Fruit fly (Drosophila melanogaster) whole organism, pupa: ENCODE data around the gene CG17078.

ENCODE experiments used
- CG10348 ChIP-seq: fragments of 200-800 bp; sonication (Bioruptor generic); IDR thresholded peaks from 2 replicates; pipeline ENCODE4 v1.3.6; 2022; ENCODE audit warnings: missing biosample characterization, missing genetic modification characterization
- CG12605 ChIP-seq: fragments of 200-800 bp; sonication (Bioruptor generic); IDR thresholded peaks from 2 replicates; pipeline ENCODE4 v1.3.6; 2022; ENCODE audit warnings: missing biosample characterization, missing genetic modification characterization
- CG13204 ChIP-seq: fragments of 200-800 bp; sonication (Bioruptor generic); optimal IDR thresholded peaks from 2 replicates; lab custom pipeline; 2018; ENCODE audit warnings: missing biosample characterization, mild to moderate bottlenecking, missing genetic modification characterization, moderate library complexity
- CG14655 ChIP-seq: fragments of 200-800 bp; sonication (Bioruptor generic); optimal IDR thresholded peaks from 3 replicates; lab custom pipeline; 2017; ENCODE audit warnings: mild to moderate bottlenecking, missing biosample characterization, missing genetic modification reagents, missing genetic modification characterization
- CG15710 ChIP-seq: fragments of 200-800 bp; sonication (Bioruptor generic); optimal IDR thresholded peaks from 2 replicates; lab custom pipeline; 2018; ENCODE audit warnings: missing biosample characterization, mild to moderate bottlenecking, missing genetic modification characterization, moderate library complexity
- CG17806 ChIP-seq: fragments of 200-800 bp; sonication (Bioruptor generic); optimal IDR thresholded peaks from 2 replicates; lab custom pipeline; 2018; ENCODE audit warnings: missing biosample characterization, mild to moderate bottlenecking, missing genetic modification characterization, moderate library complexity
- CG32121 ChIP-seq: fragments of 200-800 bp; sonication (Bioruptor generic); IDR thresholded peaks from 2 replicates; pipeline ENCODE4 v1.3.6; 2022; ENCODE audit warnings: missing biosample characterization, missing genetic modification characterization
- CG34367 ChIP-seq: fragments of 200-800 bp; sonication (Bioruptor generic); optimal IDR thresholded peaks from 2 replicates; lab custom pipeline; 2018; ENCODE audit warnings: missing biosample characterization, mild to moderate bottlenecking, missing genetic modification characterization
- CG4496 ChIP-seq: fragments of 200-800 bp; sonication (Bioruptor generic); IDR thresholded peaks from 3 replicates; pipeline ENCODE4 v1.3.6; 2022; ENCODE audit warnings: missing biosample characterization, missing genetic modification characterization
- CG8159 ChIP-seq: fragments of 200-800 bp; sonication (Bioruptor generic); optimal IDR thresholded peaks from 3 replicates; lab custom pipeline; 2018; ENCODE audit warnings: missing biosample characterization, mild to moderate bottlenecking, missing genetic modification characterization, moderate library complexity
- CG8301 ChIP-seq: fragments of 200-800 bp; sonication (Bioruptor generic); optimal IDR thresholded peaks from 2 replicates; lab custom pipeline; 2018; ENCODE audit warnings: missing biosample characterization, mild to moderate bottlenecking, missing genetic modification characterization
- CG9948 ChIP-seq: fragments of 200-800 bp; sonication (Bioruptor generic); optimal IDR thresholded peaks from 2 replicates; lab custom pipeline; 2018; ENCODE audit warnings: missing biosample characterization, mild to moderate bottlenecking, missing genetic modification characterization, moderate library complexity
- D1 ChIP-seq: fragments of 200-800 bp; sonication (Bioruptor generic); optimal IDR thresholded peaks from 2 replicates; lab custom pipeline; 2018; ENCODE audit warnings: missing biosample characterization, mild to moderate bottlenecking, missing genetic modification characterization, moderate library complexity
- EcR ChIP-seq: fragments of 200-800 bp; sonication (Bioruptor generic); optimal IDR thresholded peaks from 3 replicates; lab custom pipeline; 2019; ENCODE audit warnings: missing biosample characterization, missing genetic modification characterization, mild to moderate bottlenecking, moderate library complexity, missing genetic modification reagents
- Ets98B ChIP-seq: fragments of 200-800 bp; sonication (Bioruptor generic); IDR thresholded peaks from 2 replicates; pipeline ENCODE4 v1.3.6; 2022; ENCODE audit warnings: missing biosample characterization, missing genetic modification characterization
- Pif1A ChIP-seq: fragments of 200-800 bp; sonication (Bioruptor generic); optimal IDR thresholded peaks from 3 replicates; lab custom pipeline; 2016; ENCODE audit warnings: missing biosample characterization, missing genetic modification characterization
- Pif1B ChIP-seq: fragments of 200-800 bp; sonication (Bioruptor generic); optimal IDR thresholded peaks from 3 replicates; lab custom pipeline; 2016; ENCODE audit warnings: missing biosample characterization, missing genetic modification characterization
- Snoo ChIP-seq: fragments of 200-800 bp; sonication (Bioruptor generic); optimal IDR thresholded peaks from 3 replicates; lab custom pipeline; 2017; ENCODE audit warnings: missing biosample characterization, mild to moderate bottlenecking, missing genetic modification characterization, inconsistent platforms
- fd96Ca ChIP-seq: fragments of 200-800 bp; sonication (Bioruptor generic); IDR thresholded peaks from 3 replicates; pipeline ENCODE4 v1.3.6; 2022; ENCODE audit warnings: missing biosample characterization, missing genetic modification characterization
- gl ChIP-seq: fragments of 200-800 bp; sonication (Bioruptor generic); optimal IDR thresholded peaks from 2 replicates; lab custom pipeline; 2018; ENCODE audit warnings: missing biosample characterization, mild to moderate bottlenecking, missing genetic modification characterization
- rn ChIP-seq: fragments of 200-800 bp; sonication (Bioruptor generic); IDR thresholded peaks from 2 replicates; pipeline ENCODE4 v1.3.6; 2022; ENCODE audit warnings: missing biosample characterization, missing genetic modification characterization

CG17078 gene

DNA sequence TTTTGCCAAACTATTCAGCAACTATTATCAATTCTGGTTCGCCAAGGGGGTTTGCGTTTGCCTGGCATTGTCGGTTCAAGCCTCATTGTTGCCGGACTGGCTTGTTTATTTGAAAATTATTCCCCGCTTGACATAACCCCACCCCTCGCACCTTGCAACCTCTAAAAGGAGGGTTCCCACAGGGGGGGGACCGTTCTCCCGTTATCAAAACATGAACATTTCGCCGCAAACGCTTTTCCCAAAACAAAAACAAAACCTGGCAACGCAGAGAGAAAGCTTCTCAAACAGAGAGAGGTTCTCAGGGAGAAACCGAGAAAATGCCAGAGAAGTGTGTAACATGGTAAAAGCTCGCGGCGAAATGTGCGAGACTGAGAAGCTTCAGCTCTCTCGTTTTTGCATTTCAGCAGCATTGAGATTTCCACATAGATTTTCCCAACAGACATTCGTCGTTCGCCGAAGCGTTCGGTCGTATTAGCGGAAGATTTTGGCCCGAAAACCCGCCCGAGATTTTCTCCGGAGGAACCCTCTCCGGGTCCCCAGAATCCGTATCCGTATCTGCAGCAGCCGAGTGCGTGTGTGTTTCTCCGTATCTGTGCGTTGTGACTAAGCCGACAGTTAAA, 31.9 kb upstream of the CG17078 start:
- peak; percentile 55; the same call in 2 of the 3 replicates for TF ChIP-seq CG4496 (GFP tag; lab: Robert Waterston, UW)
- no peak for TF ChIP-seq Pif1A (GFP tag; lab: Kevin White, UChicago)
- no peak for TF ChIP-seq EcR (GFP tag; lab: Kevin White, UChicago)
- TF ChIP-seq fd96Ca: 0 out of 3 replicates have a peak, but pooled peaks have one; percentile 14
- TF ChIP-seq CG14655 (GFP tag; lab: Kevin White, UChicago): no peak
- no peak; the same call in 1 of the 2 replicates for TF ChIP-seq CG32121 (GFP tag; lab: Robert Waterston, UW)
- no peak for TF ChIP-seq CG34367
- TF ChIP-seq CG9948: no peak
- TF ChIP-seq CG15710: no peak
- TF ChIP-seq CG8301: no peak
- peak; percentile 50 for TF ChIP-seq Ets98B (GFP tag; lab: Robert Waterston, UW)
- no peak for TF ChIP-seq rn
- TF ChIP-seq Snoo (tag; lab: Kevin White, UChicago): no peak
- TF ChIP-seq CG10348 (GFP tag; lab: Robert Waterston, UW): no peak
- TF ChIP-seq D1 (tag; lab: Kevin White, UChicago): no peak
- TF ChIP-seq CG13204 (GFP tag; lab: Kevin White, UChicago): no peak
- no peak for TF ChIP-seq CG17806
- TF ChIP-seq CG8159: no peak
- TF ChIP-seq CG12605 (GFP tag; lab: Robert Waterston, UW): 0 out of 2 replicates have a peak, but pooled peaks have one; percentile 35
- TF ChIP-seq Pif1B (GFP tag; lab: Kevin White, UChicago): no peak
- no peak for TF ChIP-seq gl (tag; lab: Kevin White, UChicago)

DNA sequence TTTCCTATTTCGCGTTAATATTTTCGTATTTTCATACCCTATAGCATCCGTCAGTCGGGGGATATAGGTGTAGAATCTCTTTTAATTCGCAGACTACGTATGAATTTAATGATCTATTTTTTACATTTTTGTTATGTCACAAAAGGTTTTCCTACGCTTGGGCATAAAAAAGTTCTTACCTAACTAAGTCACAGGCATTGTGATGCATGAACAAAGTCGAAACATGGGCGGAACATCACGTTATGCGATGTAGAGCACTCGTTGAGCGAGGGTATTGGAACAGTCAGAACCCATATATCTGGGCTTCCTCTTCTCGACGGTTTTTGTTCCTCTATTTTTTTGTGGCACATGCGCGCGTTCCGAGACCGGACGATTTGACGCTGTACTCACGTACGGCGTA, 31.1 kb upstream of the CG17078 start:
- TF ChIP-seq gl (tag; lab: Kevin White, UChicago) (no peak), D1 (tag; lab: Kevin White, UChicago) (no peak), CG10348 (GFP tag; lab: Robert Waterston, UW) (no peak), CG32121 (GFP tag; lab: Robert Waterston, UW) (no peak), CG4496 (GFP tag; lab: Robert Waterston, UW) (no peak), fd96Ca (no peak), CG12605 (GFP tag; lab: Robert Waterston, UW) (no peak), CG8301 (no peak), CG13204 (GFP tag; lab: Kevin White, UChicago) (no peak), CG9948 (no peak), CG8159 (no peak), Pif1B (GFP tag; lab: Kevin White, UChicago) (no peak), CG17806 (no peak), rn (no peak), Pif1A (GFP tag; lab: Kevin White, UChicago) (no peak), CG14655 (GFP tag; lab: Kevin White, UChicago) (no peak)
- TF ChIP-seq, all 21 proteins: peak for 0

DNA sequence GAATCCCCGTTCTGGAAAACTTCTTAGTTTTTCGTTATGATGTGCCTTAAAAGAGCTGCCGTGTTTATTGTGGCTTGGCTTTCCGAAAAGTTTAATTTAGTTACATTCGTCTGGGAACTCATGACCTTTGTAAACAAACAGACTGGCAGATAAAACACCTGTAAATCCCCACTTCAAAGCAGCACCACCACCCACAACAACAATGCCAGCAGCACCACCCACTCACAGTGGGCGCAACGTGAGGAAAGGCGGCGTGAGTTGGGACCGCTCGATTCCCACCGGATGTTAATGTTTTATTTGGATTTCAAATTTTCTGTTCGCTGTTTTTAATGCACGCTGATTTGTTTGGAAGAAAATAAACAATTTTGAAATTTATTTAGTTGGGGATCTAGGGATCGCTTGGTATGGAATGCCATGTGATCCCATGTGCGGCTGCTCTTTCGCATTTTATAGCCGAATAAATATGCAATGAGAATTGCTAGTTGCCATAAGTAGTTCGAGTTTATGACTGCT, 30.2 kb upstream of the CG17078 start:
- no peak for TF ChIP-seq CG13204 (GFP tag; lab: Kevin White, UChicago)

DNA sequence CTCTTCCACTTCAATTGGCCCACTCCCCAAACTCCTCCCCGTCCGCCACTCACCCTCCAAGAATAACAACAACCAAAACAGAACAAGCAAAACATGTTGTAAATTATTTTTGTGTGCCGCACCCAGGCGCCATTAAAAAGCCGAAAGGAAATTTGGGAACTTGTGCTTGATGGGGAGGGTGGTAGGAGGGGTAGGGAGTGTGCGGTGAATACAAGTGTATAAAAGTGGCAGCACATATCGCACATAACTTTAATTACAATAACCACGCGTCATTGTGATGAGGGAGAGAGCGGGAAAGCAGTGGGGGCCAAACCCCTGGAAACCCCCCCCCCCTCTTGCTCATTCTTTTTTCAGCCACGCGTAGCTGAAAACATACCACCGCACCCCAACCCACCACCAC, 29.1 kb upstream of the CG17078 start:
- TF ChIP-seq CG10348 (GFP tag; lab: Robert Waterston, UW): no peak
- TF ChIP-seq CG12605 (GFP tag; lab: Robert Waterston, UW): no peak
- no peak for TF ChIP-seq Pif1B (GFP tag; lab: Kevin White, UChicago)
- no peak for TF ChIP-seq gl (tag; lab: Kevin White, UChicago)
- no peak for TF ChIP-seq fd96Ca
- no peak for TF ChIP-seq CG9948
- TF ChIP-seq D1 (tag; lab: Kevin White, UChicago): no peak
- no peak for TF ChIP-seq Ets98B (GFP tag; lab: Robert Waterston, UW)
- no peak for TF ChIP-seq CG4496 (GFP tag; lab: Robert Waterston, UW)
- no peak for TF ChIP-seq CG32121 (GFP tag; lab: Robert Waterston, UW)
- no peak for TF ChIP-seq rn
- no peak for TF ChIP-seq CG14655 (GFP tag; lab: Kevin White, UChicago)
- TF ChIP-seq Snoo (tag; lab: Kevin White, UChicago): no peak
- no peak for TF ChIP-seq CG34367
- no peak for TF ChIP-seq Pif1A (GFP tag; lab: Kevin White, UChicago)

DNA sequence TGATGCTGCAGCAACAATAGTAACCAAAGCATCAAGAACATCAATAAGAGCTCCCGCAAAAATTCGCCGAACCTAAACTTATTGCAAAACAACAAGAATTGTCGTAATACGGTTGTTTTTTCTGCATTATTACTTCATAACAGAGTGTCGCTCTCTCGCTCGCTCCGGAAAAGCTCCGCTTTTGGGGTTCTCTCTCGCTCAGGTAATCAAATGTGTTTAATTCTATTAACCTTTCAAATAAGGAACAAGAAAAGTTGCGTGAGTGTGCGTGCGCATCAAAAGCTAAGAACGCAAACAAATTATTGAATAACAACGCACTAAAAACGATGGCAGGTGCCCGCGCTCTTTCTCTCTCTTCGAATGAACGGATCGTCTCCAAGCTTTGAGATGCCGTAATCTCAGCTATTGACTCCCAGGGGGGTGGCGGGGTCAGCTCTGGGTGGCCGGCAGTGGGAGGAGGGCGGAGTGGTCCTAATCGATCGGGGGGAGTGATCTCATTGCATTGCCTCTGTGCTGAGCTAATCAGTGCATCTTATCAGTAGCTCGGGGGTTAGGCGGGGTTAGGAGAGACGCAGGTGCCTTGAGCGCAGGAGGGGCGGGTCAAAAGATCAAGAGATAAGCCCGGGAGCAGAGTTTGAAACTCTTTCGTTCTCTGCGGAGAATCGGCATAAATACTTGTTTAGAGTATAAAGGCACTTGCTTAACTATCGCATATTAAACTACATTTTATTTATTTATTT, 28.3 kb upstream of the CG17078 start:
- TF ChIP-seq Snoo (tag; lab: Kevin White, UChicago) (no peak), CG4496 (GFP tag; lab: Robert Waterston, UW) (0 out of 3 replicates have a peak, but pooled peaks have one; percentile 33), EcR (GFP tag; lab: Kevin White, UChicago) (peak; percentile 14)

DNA sequence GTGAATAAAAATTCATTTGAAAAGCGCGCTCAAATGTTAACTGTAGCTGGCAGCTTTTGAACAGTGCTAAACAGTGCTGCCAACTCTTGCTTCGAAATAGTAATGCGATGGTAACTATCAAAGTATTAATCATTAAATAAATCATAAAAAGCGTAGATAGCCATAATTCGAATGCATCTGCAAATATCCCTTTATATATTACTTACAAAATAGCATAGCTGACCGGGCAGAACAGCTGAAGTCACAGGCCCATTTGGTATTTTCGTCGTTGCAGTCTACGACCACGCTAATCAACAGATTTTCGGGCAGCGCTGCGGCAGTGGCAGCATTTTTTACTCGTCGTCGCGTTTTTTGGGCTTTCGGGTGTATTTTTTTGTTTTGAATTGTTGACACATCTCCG, 27.6 kb upstream of the CG17078 start, which contains the start of gene Plc21C:
Plc21C (plus strand) TSS at position 290 of the 400 bp plus-strand sequence.
- TF ChIP-seq D1 (tag; lab: Kevin White, UChicago) (no peak), rn (no peak), CG17806 (peak; percentile 11), Snoo (tag; lab: Kevin White, UChicago) (no peak), CG13204 (GFP tag; lab: Kevin White, UChicago) (no peak), EcR (GFP tag; lab: Kevin White, UChicago) (no peak), CG8301 (no peak), CG15710 (peak; percentile 27), CG4496 (GFP tag; lab: Robert Waterston, UW) (no peak), Pif1A (GFP tag; lab: Kevin White, UChicago) (no peak), CG34367 (no peak), gl (tag; lab: Kevin White, UChicago) (no peak), Ets98B (GFP tag; lab: Robert Waterston, UW) (no peak), CG14655 (GFP tag; lab: Kevin White, UChicago) (peak; percentile 9), CG10348 (GFP tag; lab: Robert Waterston, UW) (no peak), Pif1B (GFP tag; lab: Kevin White, UChicago) (no peak), CG32121 (GFP tag; lab: Robert Waterston, UW) (no peak), CG8159 (peak; percentile 14), fd96Ca (no peak), CG9948 (no peak), CG12605 (GFP tag; lab: Robert Waterston, UW) (no peak)
- TF ChIP-seq, all 21 proteins: peak for 4
